Worm (Caenorhabditis elegans) whole organism, late embryonic: ENCODE measurements around the gene C04B4.1.

Source experiments
- ama-1 ChIP-seq: fragments of 150-350 bp; optimal IDR thresholded peaks from 2 replicates; lab custom pipeline; 2014
- ceh-18 ChIP-seq: sonication (generic microtip); optimal IDR thresholded peaks from 2 replicates; lab custom pipeline; 2016; ENCODE audit warnings: missing genetic modification characterization, missing compliant biosample characterization
- ceh-30 ChIP-seq: fragments of 150-350 bp; optimal IDR thresholded peaks from 2 replicates; lab custom pipeline; 2014; ENCODE audit warnings: missing biosample characterization, missing genetic modification characterization
- fkh-10 ChIP-seq: fragments of 150-350 bp; optimal IDR thresholded peaks from 2 replicates; lab custom pipeline; 2014; ENCODE audit warnings: missing biosample characterization, missing genetic modification reagents, missing genetic modification characterization
- lin-11 ChIP-seq: fragments of 200-800 bp; sonication (Bioruptor generic); optimal IDR thresholded peaks from 2 replicates; lab custom pipeline; 2018; ENCODE audit warnings: mild to moderate bottlenecking, missing genetic modification characterization, missing compliant biosample characterization
- pax-1 ChIP-seq: fragments of 150-350 bp; optimal IDR thresholded peaks from 2 replicates; lab custom pipeline; 2014; ENCODE audit warnings: missing biosample characterization, missing genetic modification characterization
- pqm-1 ChIP-seq: sonication (generic microtip); optimal IDR thresholded peaks from 2 replicates; lab custom pipeline; 2016; ENCODE audit warnings: missing genetic modification characterization, missing compliant biosample characterization

ce11 chrX:12288254-12288653 lies 7.7 kb downstream of the C04B4.1 start, which contains the start of gene C04B4.5:
- TF ChIP-seq fkh-10 (GFP tag; lab: Kevin White, UChicago): no peak
- no peak for TF ChIP-seq lin-11 (tag; lab: Kevin White, UChicago)
- TF ChIP-seq ceh-18 (tag; lab: Kevin White, UChicago): no peak
- TF ChIP-seq ama-1 (lab: Kevin White, UChicago): no peak
- TF ChIP-seq pqm-1 (tag; lab: Kevin White, UChicago): no peak
- TF ChIP-seq ceh-30: no peak
- TF ChIP-seq pax-1 (tag; lab: Kevin White, UChicago): no peak
